Fruit fly (Drosophila melanogaster) whole organism, embryonic: ENCODE results near the gene Stat92E.

Experiments
- Abd-B ChIP-seq: fragments of 200-800 bp; sonication (Bioruptor generic); optimal IDR thresholded peaks from 2 replicates; lab custom pipeline; 2018; ENCODE audit warnings: missing biosample characterization, mild to moderate bottlenecking, missing genetic modification characterization, moderate library complexity
- Asciz ChIP-seq: fragments of 200-800 bp; sonication (Bioruptor generic); optimal IDR thresholded peaks from 2 replicates; lab custom pipeline; 2017; ENCODE audit warnings: missing biosample characterization, mild to moderate bottlenecking, missing genetic modification characterization, missing genetic modification reagents
- CG1024 ChIP-seq: fragments of 200-800 bp; sonication (Bioruptor generic); IDR thresholded peaks from 2 replicates; pipeline ENCODE4 v1.3.6; 2022; ENCODE audit warnings: missing biosample characterization, missing genetic modification characterization
- CG10274 ChIP-seq: fragments of 200-800 bp; sonication (Bioruptor generic); optimal IDR thresholded peaks from 3 replicates; lab custom pipeline; 2017; ENCODE audit warnings: missing biosample characterization, mild to moderate bottlenecking, missing genetic modification characterization
- CG12071 ChIP-seq: fragments of 200-800 bp; sonication (Bioruptor generic); optimal IDR thresholded peaks from 3 replicates; lab custom pipeline; 2018; ENCODE audit warnings: missing biosample characterization, mild to moderate bottlenecking, missing genetic modification characterization
- CG12219 ChIP-seq: fragments of 200-800 bp; sonication (Bioruptor generic); optimal IDR thresholded peaks from 3 replicates; lab custom pipeline; 2018; ENCODE audit warnings: missing biosample characterization, mild to moderate bottlenecking, missing genetic modification characterization
- CG1233 ChIP-seq: fragments of 200-800 bp; sonication (Bioruptor generic); optimal IDR thresholded peaks from 4 replicates; lab custom pipeline; 2018; ENCODE audit warnings: missing biosample characterization, mild to moderate bottlenecking, missing genetic modification characterization
- CG12659 ChIP-seq: fragments of 200-800 bp; sonication (Bioruptor generic); optimal IDR thresholded peaks from 3 replicates; lab custom pipeline; 2017; ENCODE audit warnings: mild to moderate bottlenecking, missing biosample characterization, missing genetic modification reagents, missing genetic modification characterization
- CG13123 ChIP-seq: fragments of 200-800 bp; sonication (Bioruptor generic); optimal IDR thresholded peaks from 2 replicates; lab custom pipeline; 2016; ENCODE audit warnings: missing biosample characterization, missing genetic modification characterization
- CG17328 ChIP-seq: fragments of 200-800 bp; sonication (Bioruptor generic); IDR thresholded peaks from 2 replicates; pipeline ENCODE4 v1.3.6; 2022; ENCODE audit warnings: missing biosample characterization, missing genetic modification characterization
- CG17385 ChIP-seq: fragments of 200-800 bp; sonication (Bioruptor generic); optimal IDR thresholded peaks from 3 replicates; lab custom pipeline; 2018; ENCODE audit warnings: missing biosample characterization, mild to moderate bottlenecking, missing genetic modification characterization
- CG18262 ChIP-seq: fragments of 200-800 bp; optimal IDR thresholded peaks from 3 replicates; lab custom pipeline; 2019; ENCODE audit warnings: missing biosample characterization, mild to moderate bottlenecking, missing genetic modification characterization, moderate library complexity
- CG31224 ChIP-seq: fragments of 200-800 bp; sonication (Bioruptor generic); IDR thresholded peaks from 2 replicates; pipeline ENCODE4 v1.3.6; 2022; ENCODE audit warnings: missing biosample characterization, missing genetic modification characterization
- CG31441 ChIP-seq: fragments of 200-800 bp; sonication (Bioruptor generic); IDR thresholded peaks from 2 replicates; pipeline ENCODE4 v1.3.6; 2022; ENCODE audit warnings: missing biosample characterization, missing genetic modification characterization
- CG3281 ChIP-seq: fragments of 200-800 bp; sonication (Bioruptor generic); optimal IDR thresholded peaks from 3 replicates; lab custom pipeline; 2017; ENCODE audit warnings: missing biosample characterization, mild to moderate bottlenecking, missing genetic modification characterization
- CG33557 ChIP-seq: fragments of 200-800 bp; sonication (Bioruptor generic); optimal IDR thresholded peaks from 2 replicates; lab custom pipeline; 2019; ENCODE audit warnings: missing biosample characterization, mild to moderate bottlenecking, missing genetic modification characterization, moderate library complexity
- CG4424 ChIP-seq: fragments of 200-800 bp; sonication (Bioruptor generic); optimal IDR thresholded peaks from 3 replicates; lab custom pipeline; 2016; ENCODE audit warnings: missing biosample characterization, missing genetic modification characterization
- CG4617 ChIP-seq: fragments of 200-800 bp; sonication (Bioruptor generic); optimal IDR thresholded peaks from 3 replicates; lab custom pipeline; 2016; ENCODE audit warnings: missing biosample characterization, missing genetic modification characterization, borderline replicate concordance
- CG7271 ChIP-seq: fragments of 200-800 bp; sonication (Bioruptor generic); optimal IDR thresholded peaks from 2 replicates; lab custom pipeline; 2018; ENCODE audit warnings: missing biosample characterization, mild to moderate bottlenecking, missing genetic modification characterization, moderate library complexity
- CG7745 ChIP-seq: fragments of 200-800 bp; sonication (Bioruptor generic); optimal IDR thresholded peaks from 2 replicates; lab custom pipeline; 2018; ENCODE audit warnings: missing biosample characterization, mild to moderate bottlenecking, missing genetic modification characterization, moderate library complexity
- CG7786 ChIP-seq: fragments of 200-800 bp; sonication (Bioruptor generic); optimal IDR thresholded peaks from 2 replicates; lab custom pipeline; 2016; ENCODE audit warnings: missing biosample characterization, missing genetic modification characterization
- CG8290 ChIP-seq, 3 experiments: fragments of 200-800 bp; sonication (Bioruptor generic); optimal IDR thresholded peaks; 2 replicates each; lab custom pipeline; 2016 to 2019; ENCODE audit warnings: missing biosample characterization in 3 of 3, missing genetic modification characterization in 3 of 3, mild to moderate bottlenecking in 2 of 3, moderate library complexity in 1 of 3
- D19A ChIP-seq: fragments of 200-800 bp; optimal IDR thresholded peaks from 3 replicates; lab custom pipeline; 2019; ENCODE audit warnings: missing biosample characterization, mild to moderate bottlenecking, missing genetic modification characterization, moderate library complexity
- Doc2 ChIP-seq: fragments of 200-800 bp; sonication (Bioruptor generic); IDR thresholded peaks from 2 replicates; pipeline ENCODE4 v1.3.6; 2022; ENCODE audit warnings: missing biosample characterization, missing genetic modification characterization
- E2f1 ChIP-seq: fragments of 200-800 bp; sonication (Bioruptor generic); IDR thresholded peaks from 2 replicates; pipeline ENCODE4 v1.3.6; 2022; ENCODE audit warnings: missing biosample characterization, missing genetic modification characterization
- Eip74EF ChIP-seq, 2 experiments: fragments of 200-800 bp in 1 of 2; fragments of >200 bp in 1 of 2; sonication (Bioruptor generic) in 1 of 2; optimal IDR thresholded peaks; 2 replicates each; lab custom pipeline; 2017 to 2019; ENCODE audit warnings: missing biosample characterization in 2 of 2, missing genetic modification characterization in 2 of 2, mild to moderate bottlenecking in 1 of 2, moderate library complexity in 1 of 2
- Gug ChIP-seq: fragments of 200-800 bp; sonication (Bioruptor generic); IDR thresholded peaks from 4 replicates; pipeline ENCODE4 v1.3.6; 2022; ENCODE audit warnings: missing biosample characterization, missing genetic modification characterization
- HLHmδ ChIP-seq: fragments of 200-800 bp; sonication (Bioruptor generic); optimal IDR thresholded peaks from 2 replicates; lab custom pipeline; 2018; ENCODE audit warnings: missing biosample characterization, mild to moderate bottlenecking, missing genetic modification characterization, moderate library complexity
- Hand ChIP-seq: fragments of 200-800 bp; sonication (Bioruptor generic); optimal IDR thresholded peaks from 2 replicates; lab custom pipeline; 2017; ENCODE audit warnings: mild to moderate bottlenecking, missing biosample characterization, missing genetic modification reagents, missing genetic modification characterization
- Lhr ChIP-seq: fragments of 200-800 bp; sonication (Bioruptor generic); optimal IDR thresholded peaks from 3 replicates; lab custom pipeline; 2017; ENCODE audit warnings: mild to moderate bottlenecking, missing biosample characterization, missing genetic modification reagents, missing genetic modification characterization
- MTF-1 ChIP-seq: fragments of 200-800 bp; sonication (Bioruptor generic); optimal IDR thresholded peaks from 2 replicates; lab custom pipeline; 2018; ENCODE audit warnings: missing biosample characterization, mild to moderate bottlenecking, missing genetic modification characterization, borderline replicate concordance
- Max ChIP-seq: fragments of 200-800 bp; sonication (Bioruptor generic); optimal IDR thresholded peaks from 2 replicates; lab custom pipeline; 2016; ENCODE audit warnings: missing biosample characterization, mild to moderate bottlenecking, missing genetic modification characterization
- Oli ChIP-seq: fragments of 200-800 bp; sonication (Bioruptor generic); optimal IDR thresholded peaks from 2 replicates; lab custom pipeline; 2018; ENCODE audit warnings: missing biosample characterization, mild to moderate bottlenecking, missing genetic modification characterization, moderate library complexity
- Pdp1 ChIP-seq, 2 experiments: fragments of 200-800 bp; sonication (Bioruptor generic); optimal IDR thresholded peaks; 3 replicates each; lab custom pipeline; 2016; ENCODE audit warnings: missing biosample characterization in 2 of 2, missing genetic modification characterization in 2 of 2, mild to moderate bottlenecking in 1 of 2, moderate library complexity in 1 of 2
- Six4 ChIP-seq: fragments of 200-800 bp; sonication (Bioruptor generic); optimal IDR thresholded peaks from 2 replicates; lab custom pipeline; 2016; ENCODE audit warnings: missing biosample characterization, missing genetic modification characterization
- Vsx1 ChIP-seq: fragments of 200-800 bp; sonication (Bioruptor generic); optimal IDR thresholded peaks from 2 replicates; lab custom pipeline; 2017; ENCODE audit warnings: missing biosample characterization, mild to moderate bottlenecking, missing genetic modification characterization, missing genetic modification reagents
- cato ChIP-seq: fragments of 200-800 bp; sonication (Bioruptor generic); optimal IDR thresholded peaks from 2 replicates; lab custom pipeline; 2016; ENCODE audit warnings: missing biosample characterization, missing genetic modification characterization, borderline replicate concordance
- chif ChIP-seq, 2 experiments: fragments of 200-800 bp; sonication (Bioruptor generic); optimal IDR thresholded peaks; 3 replicates each; lab custom pipeline; 2016; ENCODE audit warnings: missing biosample characterization in 2 of 2, missing genetic modification characterization in 2 of 2
- dm ChIP-seq: fragments of 200-800 bp; sonication (Bioruptor generic); optimal IDR thresholded peaks from 3 replicates; lab custom pipeline; 2016; ENCODE audit warnings: missing biosample characterization, missing genetic modification characterization
- dysf ChIP-seq: fragments of 200-800 bp; sonication (Bioruptor generic); IDR thresholded peaks from 3 replicates; pipeline ENCODE4 v1.3.6; 2022; ENCODE audit warnings: missing biosample characterization, missing genetic modification characterization
- gcm2 ChIP-seq: fragments of 200-800 bp; sonication (Bioruptor generic); optimal IDR thresholded peaks from 2 replicates; lab custom pipeline; 2016; ENCODE audit warnings: missing biosample characterization, missing genetic modification characterization
- klu ChIP-seq: fragments of 200-800 bp; sonication (Bioruptor generic); IDR thresholded peaks from 2 replicates; pipeline ENCODE4 v1.3.6; 2022; ENCODE audit warnings: missing biosample characterization, missing genetic modification characterization
- kni ChIP-seq: fragments of 200-800 bp; sonication (Bioruptor generic); optimal IDR thresholded peaks from 3 replicates; lab custom pipeline; 2017; ENCODE audit warnings: mild to moderate bottlenecking, missing biosample characterization, missing genetic modification reagents, missing genetic modification characterization
- mld ChIP-seq: fragments of 200-800 bp; sonication (Bioruptor generic); IDR thresholded peaks from 3 replicates; pipeline ENCODE4 v1.3.6; 2022; ENCODE audit warnings: missing biosample characterization, missing genetic modification characterization; ENCODE audit not compliant: partially characterized antibody
- pan ChIP-seq, 4 experiments: fragments of >200 bp in 3 of 4; fragments of 200-800 bp in 1 of 4; sonication (Bioruptor generic) in 1 of 4; optimal IDR thresholded peaks in 3 of 4; IDR thresholded peaks in 1 of 4; 2 replicates each; pipeline versions ENCODE4 v1.3.6 to Lab custom; 2017 to 2022; ENCODE audit warnings: missing biosample characterization in 2 of 4, missing genetic modification characterization in 2 of 4, mixed read lengths in 1 of 4
- sob ChIP-seq: fragments of 200-800 bp; sonication (Bioruptor generic); IDR thresholded peaks from 2 replicates; pipeline ENCODE4 v1.3.6; 2022; ENCODE audit warnings: missing biosample characterization, missing genetic modification characterization
- sqz ChIP-seq: fragments of 200-800 bp; sonication (Bioruptor generic); optimal IDR thresholded peaks from 3 replicates; lab custom pipeline; 2018; ENCODE audit warnings: missing biosample characterization, mild to moderate bottlenecking, missing genetic modification characterization
- tin ChIP-seq: fragments of 200-800 bp; sonication (Bioruptor generic); optimal IDR thresholded peaks from 3 replicates; lab custom pipeline; 2016; ENCODE audit warnings: missing biosample characterization, missing genetic modification characterization
- vvl ChIP-seq: fragments of 200-800 bp; sonication (Bioruptor generic); IDR thresholded peaks from 2 replicates; pipeline ENCODE4 v1.3.6; 2022; ENCODE audit warnings: missing biosample characterization, missing genetic modification characterization

Gene Stat92E

DNA sequence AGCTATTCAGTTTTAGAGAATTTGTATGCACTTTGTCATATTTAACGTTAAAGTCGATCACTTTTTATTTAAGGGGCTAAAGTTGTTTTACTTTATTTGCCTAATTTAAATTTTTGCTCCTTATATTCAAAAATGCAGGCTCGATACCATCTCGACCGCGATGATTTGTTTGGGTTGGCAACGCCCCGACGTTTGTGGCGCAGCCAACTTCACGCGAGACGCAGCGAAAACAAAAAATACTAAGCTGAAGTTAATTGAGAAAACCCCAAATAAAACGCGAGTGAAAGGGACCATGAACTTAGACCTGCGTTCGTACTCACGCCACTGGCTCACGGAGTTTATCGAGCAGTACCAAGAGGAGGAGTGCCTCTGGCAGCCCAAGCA is 6.0 kb upstream of the Stat92E start (continued):
- TF ChIP-seq CG7271 (tag; lab: Kevin White, UChicago) (no peak), MTF-1 (peak; percentile 28), D19A (tag; lab: Kevin White, UChicago) (no peak), Abd-B (no peak), CG12071 (GFP tag; lab: Kevin White, UChicago) (no peak), CG31224 (GFP tag; lab: Robert Waterston, UW) (peak; percentile 25; the same call in 1 of the 2 replicates), CG8290 (GFP tag; optimal IDR thresholded peaks at IDR 0.05; lab: Kevin White, UChicago) (no peak), CG8290 (tag; optimal IDR thresholded peaks at IDR 0.05; lab: Kevin White, UChicago) (peak in 1 of 2 experiments; percentile 79), Six4 (GFP tag; lab: Kevin White, UChicago) (no peak), dm (GFP tag; lab: Kevin White, UChicago) (no peak), CG1233 (GFP tag; lab: Kevin White, UChicago) (no peak), vvl (GFP tag; lab: Robert Waterston, UW) (peak; percentile 35; the same call in 1 of the 2 replicates), CG1024 (GFP tag; lab: Robert Waterston, UW) (no peak), CG33557 (GFP tag; lab: Kevin White, UChicago) (no peak), pan (optimal IDR thresholded peaks at IDR 0.05; lab: Kevin White, UChicago) (no peak), pan (GFP tag; optimal IDR thresholded peaks at IDR 0.05 in 1 of 2, IDR thresholded peaks at IDR 0.05 in 1 of 2) (no peak), CG12219 (GFP tag; lab: Kevin White, UChicago) (no peak), CG10274 (GFP tag; lab: Kevin White, UChicago) (no peak), dysf (GFP tag; lab: Robert Waterston, UW) (no peak), Oli (tag; lab: Kevin White, UChicago) (no peak), Max (no peak), CG3281 (no peak), CG17328 (peak; percentile 27), gcm2 (GFP tag; lab: Kevin White, UChicago) (no peak), CG4424 (no peak), kni (GFP tag; lab: Kevin White, UChicago) (no peak), Vsx1 (GFP tag; lab: Kevin White, UChicago) (no peak), CG17385 (no peak), klu (GFP tag; lab: Robert Waterston, UW) (no peak), CG31441 (GFP tag; lab: Robert Waterston, UW) (no peak), CG12659 (GFP tag; lab: Kevin White, UChicago) (no peak), sob (GFP tag; lab: Robert Waterston, UW) (peak; percentile 29; the same call in 1 of the 2 replicates), CG7745 (tag; lab: Kevin White, UChicago) (no peak), CG4617 (GFP tag; lab: Kevin White, UChicago) (peak; percentile 57), mld (GFP tag; lab: Robert Waterston, UW) (no peak), tin (GFP tag; lab: Kevin White, UChicago) (no peak), chif (GFP tag; optimal IDR thresholded peaks at IDR 0.05; lab: Kevin White, UChicago) (peak in 1 of 2 experiments; percentile 1), Gug (GFP tag; lab: Robert Waterston, UW) (peak; percentile 21; the same call in 1 of the 4 replicates), HLHmδ (GFP tag; lab: Kevin White, UChicago) (no peak), E2f1 (no peak), Lhr (GFP tag; lab: Kevin White, UChicago) (no peak), Asciz (GFP tag; lab: Kevin White, UChicago) (no peak), Hand (no peak), Doc2 (GFP tag; lab: Robert Waterston, UW) (no peak), sqz (GFP tag; lab: Kevin White, UChicago) (peak; percentile 23), CG18262 (tag; lab: Kevin White, UChicago) (no peak), Eip74EF (GFP tag; optimal IDR thresholded peaks at IDR 0.05; lab: Kevin White, UChicago) (no peak), CG7786 (no peak), CG13123 (no peak), cato (no peak), Pdp1 (GFP tag; optimal IDR thresholded peaks at IDR 0.05; lab: Kevin White, UChicago) (no peak)
